Fruit fly (Drosophila melanogaster): ENCODE data around the gene Sbat.

DNA sequence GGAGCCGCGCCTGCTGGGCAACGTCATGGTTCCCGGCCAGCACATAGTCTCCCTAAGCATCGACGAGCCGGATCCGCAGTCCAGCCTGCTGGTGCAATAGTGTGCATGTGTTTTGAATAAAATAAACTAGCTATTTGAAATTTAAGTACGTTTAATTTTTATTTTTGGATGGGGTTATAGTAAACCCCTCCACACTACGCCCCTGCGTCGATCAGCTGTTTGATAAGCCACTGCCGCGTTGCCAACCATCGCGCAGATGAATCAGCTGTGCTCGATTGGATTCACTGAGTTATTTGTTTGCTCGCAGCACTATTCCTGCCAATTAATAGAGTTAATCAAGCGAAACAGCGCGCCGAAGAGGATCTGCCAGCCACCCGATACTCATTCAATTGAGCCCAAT is 715 bp downstream of the Sbat start, which contains the start of gene RabGGTb:
- TF ChIP-seq CG2202 (tag; optimal IDR thresholded peaks at IDR 0.05) (peak; percentile 8), CG30020 (tag; optimal IDR thresholded peaks at IDR 0.05) (no peak), amos (GFP tag; IDR thresholded peaks at IDR 0.05; ENCODE audit: partially characterized antibody) (no peak; the same call in 1 of the 2 replicates), CG12769 (tag; optimal IDR thresholded peaks at IDR 0.05) (peak; percentile 73), unc-4 (GFP tag; IDR thresholded peaks at IDR 0.05; ENCODE audit: partially characterized antibody) (peak; percentile 48), CG9797 (GFP tag; optimal IDR thresholded peaks at IDR 0.05) (peak; percentile 29), crc (GFP tag; optimal IDR thresholded peaks at IDR 0.05) (peak; percentile 26), CG11696 (GFP tag; IDR thresholded peaks at IDR 0.05) (peak; percentile 43; the same call in 1 of the 2 replicates), CG2712 (tag; optimal IDR thresholded peaks at IDR 0.05) (peak; percentile 50), nom (GFP tag; optimal IDR thresholded peaks at IDR 0.05) (peak; percentile 26), Sin3A (optimal IDR thresholded peaks at IDR 0.05) (peak; percentile 28), Gsc (GFP tag; IDR thresholded peaks at IDR 0.05) (no peak), Kr (GFP tag; optimal IDR thresholded peaks at IDR 0.05) (no peak)
